Fruit fly (Drosophila melanogaster) whole organism, adult: ENCODE data around the gene CG33658.

Experiments used
- CG11617 ChIP-seq: fragments of 200-800 bp; sonication (Bioruptor generic); optimal IDR thresholded peaks from 2 replicates; lab custom pipeline; 2017; ENCODE audit warnings: mild to moderate bottlenecking, missing biosample characterization, missing genetic modification reagents, missing genetic modification characterization
- CG12768 ChIP-seq: fragments of 200-800 bp; sonication (Bioruptor generic); optimal IDR thresholded peaks from 2 replicates; lab custom pipeline; 2017; ENCODE audit warnings: missing biosample characterization, missing genetic modification characterization, mild to moderate bottlenecking, moderate library complexity, missing genetic modification reagents
- CG14711 ChIP-seq: fragments of 200-800 bp; sonication (Bioruptor generic); optimal IDR thresholded peaks from 2 replicates; lab custom pipeline; 2018; ENCODE audit warnings: missing biosample characterization, mild to moderate bottlenecking, missing genetic modification characterization, moderate library complexity
- CG1620 ChIP-seq: fragments of 200-800 bp; sonication (Bioruptor generic); optimal IDR thresholded peaks from 2 replicates; lab custom pipeline; 2016; ENCODE audit warnings: missing biosample characterization, missing genetic modification characterization
- CG33017 ChIP-seq: fragments of 200-800 bp; sonication (Bioruptor generic); optimal IDR thresholded peaks from 2 replicates; lab custom pipeline; 2018; ENCODE audit warnings: missing biosample characterization, mild to moderate bottlenecking, missing genetic modification characterization, moderate library complexity
- CG5204 ChIP-seq: fragments of 200-800 bp; sonication (Bioruptor generic); optimal IDR thresholded peaks from 2 replicates; lab custom pipeline; 2016; ENCODE audit warnings: missing biosample characterization, missing genetic modification characterization
- CG7045 ChIP-seq: fragments of 200-800 bp; sonication (Bioruptor generic); optimal IDR thresholded peaks from 2 replicates; lab custom pipeline; 2017; ENCODE audit warnings: missing biosample characterization, mild to moderate bottlenecking, missing genetic modification characterization
- CG7101 ChIP-seq: fragments of 200-800 bp; sonication (Bioruptor generic); optimal IDR thresholded peaks from 2 replicates; lab custom pipeline; 2018; ENCODE audit warnings: missing biosample characterization, mild to moderate bottlenecking, missing genetic modification characterization, moderate library complexity
- Clk ChIP-seq: fragments of 200-800 bp; sonication (Bioruptor generic); optimal IDR thresholded peaks from 2 replicates; lab custom pipeline; 2017; ENCODE audit warnings: missing biosample characterization, missing genetic modification characterization
- Crg-1 ChIP-seq: fragments of 200-800 bp; sonication (Bioruptor generic); optimal IDR thresholded peaks from 2 replicates; lab custom pipeline; 2016; ENCODE audit warnings: missing biosample characterization, missing genetic modification characterization
- Hr96 ChIP-seq: fragments of 200-800 bp; sonication (Bioruptor generic); optimal IDR thresholded peaks from 2 replicates; lab custom pipeline; 2016; ENCODE audit warnings: missing biosample characterization, missing genetic modification characterization
- Mnt ChIP-seq: fragments of 200-800 bp; sonication (Bioruptor generic); optimal IDR thresholded peaks from 2 replicates; lab custom pipeline; 2016; ENCODE audit warnings: missing biosample characterization, mild to moderate bottlenecking, missing genetic modification characterization
- bab1 ChIP-seq: fragments of 200-800 bp; sonication (Bioruptor generic); optimal IDR thresholded peaks from 3 replicates; lab custom pipeline; 2019; ENCODE audit warnings: missing biosample characterization, mild to moderate bottlenecking, missing genetic modification characterization, moderate library complexity
- cic ChIP-seq: fragments of 200-800 bp; sonication (Bioruptor generic); optimal IDR thresholded peaks from 2 replicates; lab custom pipeline; 2017; ENCODE audit warnings: missing biosample characterization, mild to moderate bottlenecking, missing genetic modification characterization, moderate library complexity
- cnc ChIP-seq, 2 experiments: fragments of >200 bp; optimal IDR thresholded peaks; 2 replicates each; lab custom pipeline; 2017
- kay ChIP-seq: fragments of 200-800 bp; sonication (Bioruptor generic); peaks from one replicate; lab custom pipeline; 2016; ENCODE audit warnings: missing biosample characterization, missing genetic modification characterization, borderline replicate concordance
- ovo ChIP-seq: fragments of 200-800 bp; sonication (Bioruptor generic); optimal IDR thresholded peaks from 2 replicates; lab custom pipeline; 2016; ENCODE audit warnings: missing biosample characterization, missing genetic modification characterization
- pad ChIP-seq: fragments of 200-800 bp; sonication (Bioruptor generic); optimal IDR thresholded peaks from 3 replicates; lab custom pipeline; 2017; ENCODE audit warnings: missing biosample characterization, missing genetic modification characterization, mild to moderate bottlenecking, moderate library complexity, missing genetic modification reagents
- tj ChIP-seq: fragments of 200-800 bp; sonication (Bioruptor generic); optimal IDR thresholded peaks from 3 replicates; lab custom pipeline; 2017; ENCODE audit warnings: missing biosample characterization, mild to moderate bottlenecking, missing genetic modification characterization, moderate library complexity
- toe ChIP-seq: fragments of 200-800 bp; sonication (Bioruptor generic); optimal IDR thresholded peaks from 2 replicates; lab custom pipeline; 2016; ENCODE audit warnings: missing biosample characterization, missing genetic modification characterization

CG33658 gene

dm6 chr3R:24870389-24871048 is 29.6 kb upstream of the CG33658 start, which contains the start of gene CycB3:
Gene CycB3, minus strand, starts transcription at chr3R:24870816.
- TF ChIP-seq ovo (GFP tag; lab: Kevin White, UChicago) = peak; percentile 57
- TF ChIP-seq bab1 (GFP tag; lab: Kevin White, UChicago) = peak; percentile 57
- TF ChIP-seq CG12768 (GFP tag; lab: Kevin White, UChicago) = no peak
- TF ChIP-seq Mnt = no peak
- TF ChIP-seq pad (GFP tag; lab: Kevin White, UChicago) = peak; percentile 32
- peak; percentile 13 for TF ChIP-seq CG7101 (tag; lab: Kevin White, UChicago)

DNA sequence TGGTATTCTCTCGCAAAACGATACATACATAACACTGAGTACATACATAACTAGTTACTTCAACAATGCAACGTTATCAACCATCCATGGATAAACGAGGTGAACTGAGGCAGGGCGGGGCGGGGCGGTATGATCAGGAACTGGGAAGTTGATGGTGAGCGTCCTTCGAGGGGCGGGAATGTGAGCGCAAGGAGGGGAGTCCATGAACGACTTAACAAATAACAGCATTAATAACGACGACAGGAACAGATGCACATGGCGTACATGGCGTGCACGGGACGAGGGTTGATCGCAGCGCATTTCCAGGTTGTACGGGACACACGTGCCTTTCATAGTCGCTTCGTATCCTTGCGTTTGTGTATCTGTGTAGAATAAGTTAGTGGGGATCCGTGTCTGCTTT is 27.0 kb upstream of the CG33658 start:
- TF ChIP-seq CG5204 (GFP tag; lab: Kevin White, UChicago) (no peak), CG7045 (GFP tag; lab: Kevin White, UChicago) (no peak), CG14711 (tag; lab: Kevin White, UChicago) (no peak), CG1620 (GFP tag; lab: Kevin White, UChicago) (no peak)

dm6 chr3R:24866976-24867375 is 26.0 kb upstream of the CG33658 start:
- no peak for TF ChIP-seq CG1620 (GFP tag; lab: Kevin White, UChicago)
- no peak for TF ChIP-seq bab1 (GFP tag; lab: Kevin White, UChicago)
- no peak for TF ChIP-seq CG7101 (tag; lab: Kevin White, UChicago)
- TF ChIP-seq toe = no peak
- no peak for TF ChIP-seq pad (GFP tag; lab: Kevin White, UChicago)
- no peak for TF ChIP-seq CG7045 (GFP tag; lab: Kevin White, UChicago)
- no peak for TF ChIP-seq kay (GFP tag; lab: Kevin White, UChicago)
- no peak for TF ChIP-seq cnc (optimal IDR thresholded peaks at IDR 0.05; lab: Kevin White, UChicago)
- TF ChIP-seq CG33017 = no peak
- TF ChIP-seq Mnt = no peak
- TF ChIP-seq CG5204 (GFP tag; lab: Kevin White, UChicago) = no peak
- no peak for TF ChIP-seq Crg-1 (GFP tag; lab: Kevin White, UChicago)
- no peak for TF ChIP-seq Clk (GFP tag; lab: Kevin White, UChicago)
- TF ChIP-seq CG12768 (GFP tag; lab: Kevin White, UChicago) = no peak
- no peak for TF ChIP-seq CG14711 (tag; lab: Kevin White, UChicago)

dm6 chr3R:24864719-24865400 is 23.9 kb upstream of the CG33658 start, which contains the start of the genes Srg1 and Elal:
Gene Srg1, minus strand, starts transcription at chr3R:24864732.
Gene Elal, plus strand, starts transcription at chr3R:24865350.
- no peak for TF ChIP-seq Crg-1 (GFP tag; lab: Kevin White, UChicago)
- TF ChIP-seq cic (GFP tag; lab: Kevin White, UChicago) = peak; percentile 68
- no peak for TF ChIP-seq bab1 (GFP tag; lab: Kevin White, UChicago)
- peak; percentile 27 for TF ChIP-seq tj (GFP tag; lab: Kevin White, UChicago)
- no peak for TF ChIP-seq pad (GFP tag; lab: Kevin White, UChicago)
- TF ChIP-seq kay (GFP tag; lab: Kevin White, UChicago) = no peak
- no peak for TF ChIP-seq CG5204 (GFP tag; lab: Kevin White, UChicago)
- TF ChIP-seq CG7045 (GFP tag; lab: Kevin White, UChicago) = no peak
- peak; percentile 6 for TF ChIP-seq CG11617 (GFP tag; lab: Kevin White, UChicago)
- TF ChIP-seq CG33017 = peak; percentile 70
- TF ChIP-seq toe = no peak
- TF ChIP-seq Hr96 (GFP tag; lab: Kevin White, UChicago) = no peak
- TF ChIP-seq CG7101 (tag; lab: Kevin White, UChicago) = peak; percentile 65
- peak; percentile 16 for TF ChIP-seq CG12768 (GFP tag; lab: Kevin White, UChicago)
- peak; percentile 50 for TF ChIP-seq Mnt
- no peak for TF ChIP-seq Clk (GFP tag; lab: Kevin White, UChicago)
- peak; percentile 32 for TF ChIP-seq CG14711 (tag; lab: Kevin White, UChicago)
- TF ChIP-seq cnc (optimal IDR thresholded peaks at IDR 0.05; lab: Kevin White, UChicago) = no peak
- TF ChIP-seq CG1620 (GFP tag; lab: Kevin White, UChicago) = no peak
- no peak for TF ChIP-seq ovo (GFP tag; lab: Kevin White, UChicago)

- TF ChIP-seq toe (no peak), cic (GFP tag; lab: Kevin White, UChicago) (no peak), CG5204 (GFP tag; lab: Kevin White, UChicago) (no peak), cnc (optimal IDR thresholded peaks at IDR 0.05; lab: Kevin White, UChicago) (no peak), Hr96 (GFP tag; lab: Kevin White, UChicago) (no peak), CG7101 (tag; lab: Kevin White, UChicago) (no peak), CG7045 (GFP tag; lab: Kevin White, UChicago) (no peak), tj (GFP tag; lab: Kevin White, UChicago) (no peak), CG12768 (GFP tag; lab: Kevin White, UChicago) (no peak), CG1620 (GFP tag; lab: Kevin White, UChicago) (no peak), Crg-1 (GFP tag; lab: Kevin White, UChicago) (no peak), Mnt (no peak), CG11617 (GFP tag; lab: Kevin White, UChicago) (no peak), CG33017 (no peak), CG14711 (tag; lab: Kevin White, UChicago) (no peak)
Observed at dm6 chr3R:24863894-24864293, 22.9 kb upstream of the CG33658 start.
